Worm (Caenorhabditis elegans): ENCODE data around the gene F26C11.4.

Gene F26C11.4

ce11 chrII:9931012-9931411, 14.9 kb upstream of the F26C11.4 start (continued):
- TF ChIP-seq nhr-41 (GFP tag; IDR thresholded peaks at IDR 0.05), result no peak
- TF ChIP-seq nhr-77 (tag; optimal IDR thresholded peaks at IDR 0.05), result no peak
- TF ChIP-seq lir-3 (tag; optimal IDR thresholded peaks at IDR 0.05), result no peak
- no peak for TF ChIP-seq lim-7 (GFP tag; IDR thresholded peaks at IDR 0.05)
- peak; percentile 5 for TF ChIP-seq rbr-2 (tag; optimal IDR thresholded peaks at IDR 0.05)
- TF ChIP-seq daf-19 (GFP tag; conservative IDR thresholded peaks at IDR 0.05), result no peak
- TF ChIP-seq ceh-44 (GFP tag; IDR thresholded peaks at IDR 0.05), result no peak
- TF ChIP-seq ZK546.5 (tag; optimal IDR thresholded peaks at IDR 0.05), result no peak
- TF ChIP-seq ceh-32 (tag; optimal IDR thresholded peaks at IDR 0.05; ENCODE audit: poor library complexity), result no peak
- TF ChIP-seq F37D6.2 (tag; optimal IDR thresholded peaks at IDR 0.05), result no peak
- no peak for TF ChIP-seq hlh-11 (tag; optimal IDR thresholded peaks at IDR 0.05)
- no peak for TF ChIP-seq php-3 (GFP tag; IDR thresholded peaks at IDR 0.05)
- TF ChIP-seq nhr-11 (tag; optimal IDR thresholded peaks at IDR 0.05), result peak; percentile 12
- no peak for TF ChIP-seq nhr-6 (tag; optimal IDR thresholded peaks at IDR 0.05)
- no peak for TF ChIP-seq lin-29 (GFP tag; IDR thresholded peaks at IDR 0.05)
- TF ChIP-seq lin-15B (tag; optimal IDR thresholded peaks at IDR 0.05), result no peak
- TF ChIP-seq spr-1 (tag; optimal IDR thresholded peaks at IDR 0.05), result no peak
- no peak for TF ChIP-seq unc-39 (tag; optimal IDR thresholded peaks at IDR 0.05)
- no peak; the same call in 1 of the 2 replicates for TF ChIP-seq dmd-6 (GFP tag; IDR thresholded peaks at IDR 0.05)
- no peak for TF ChIP-seq F10B5.3 (tag; optimal IDR thresholded peaks at IDR 0.05)
- TF ChIP-seq zip-2 (tag; optimal IDR thresholded peaks at IDR 0.05), result no peak
- TF ChIP-seq mxl-3 (GFP tag; optimal IDR thresholded peaks at IDR 0.05), result peak; percentile 56
- peak; percentile 52 for TF ChIP-seq aha-1 (tag)
- no peak for TF ChIP-seq egl-27 (tag; optimal IDR thresholded peaks at IDR 0.05)
- TF ChIP-seq Y105C5A.15 (GFP tag; IDR thresholded peaks at IDR 0.05), result no peak
- peak; percentile 22 for TF ChIP-seq dpl-1 (GFP tag; optimal IDR thresholded peaks at IDR 0.05)
- no peak for TF ChIP-seq spr-3 (GFP tag; optimal IDR thresholded peaks at IDR 0.05)
- no peak for TF ChIP-seq D1046.2 (GFP tag; IDR thresholded peaks at IDR 0.05)
- TF ChIP-seq madf-5 (GFP tag; IDR thresholded peaks at IDR 0.05), result no peak
- no peak for TF ChIP-seq lin-1 (GFP tag; IDR thresholded peaks at IDR 0.05)
- TF ChIP-seq T20F7.1 (GFP tag; optimal IDR thresholded peaks at IDR 0.05), result no peak
- no peak for TF ChIP-seq daf-16 (GFP tag; optimal IDR thresholded peaks at IDR 0.05)
- no peak for TF ChIP-seq daf-16 (tag; optimal IDR thresholded peaks at IDR 0.05)
- no peak for TF ChIP-seq ceh-62 (tag; optimal IDR thresholded peaks at IDR 0.05)
- TF ChIP-seq ceh-82 (tag; optimal IDR thresholded peaks at IDR 0.05), result no peak
- no peak for TF ChIP-seq R02D3.7 (tag; optimal IDR thresholded peaks at IDR 0.05)
- TF ChIP-seq ceh-20 (GFP tag; IDR thresholded peaks at IDR 0.05), result 0 out of 2 replicates have a peak, but pooled peaks have one; percentile 52
- TF ChIP-seq cey-2 (tag; optimal IDR thresholded peaks at IDR 0.05; ENCODE audit: borderline replicate concordance, insufficient read depth), result no peak
- no peak for TF ChIP-seq ztf-11 (tag; optimal IDR thresholded peaks at IDR 0.05)
- TF ChIP-seq daf-12 (tag; optimal IDR thresholded peaks at IDR 0.05), result no peak
- no peak for TF ChIP-seq mdt-29 (GFP tag; IDR thresholded peaks at IDR 0.05)
- peak; percentile 21 for TF ChIP-seq mep-1 (tag; optimal IDR thresholded peaks at IDR 0.05)
- no peak for TF ChIP-seq ces-1 (GFP tag; optimal IDR thresholded peaks at IDR 0.05)
- TF ChIP-seq arid-1 (GFP tag; conservative IDR thresholded peaks at IDR 0.05), result no peak
- no peak for TF ChIP-seq pqm-1 (tag; optimal IDR thresholded peaks at IDR 0.05)
- no peak for TF ChIP-seq skn-1 (tag; optimal IDR thresholded peaks at IDR 0.05)
- TF ChIP-seq ZK337.2 (GFP tag; IDR thresholded peaks at IDR 0.05), result no peak
- no peak for TF ChIP-seq dmd-9 (GFP tag; IDR thresholded peaks at IDR 0.05)
- no peak for TF ChIP-seq nhr-10 (tag; optimal IDR thresholded peaks at IDR 0.05)
- TF ChIP-seq zfp-3 (GFP tag; conservative IDR thresholded peaks at IDR 0.05), result no peak
- TF ChIP-seq lin-39 (tag; optimal IDR thresholded peaks at IDR 0.05), result no peak
- TF ChIP-seq hlh-30 (tag; optimal IDR thresholded peaks at IDR 0.05; ENCODE audit: insufficient read depth), result peak; percentile 57
- peak; percentile 44 for TF ChIP-seq hmg-1.1 (GFP tag; IDR thresholded peaks at IDR 0.05)
- TF ChIP-seq mdl-1 (tag; optimal IDR thresholded peaks at IDR 0.05), result no peak
